Fruit fly (Drosophila melanogaster) whole organism, embryonic: ENCODE measurements around the gene glu.
A peak's percentile ranks its signal among the peaks of the same experiment; 100 is the strongest.

Experiments
- ATbp ChIP-seq: fragments of 200-800 bp; sonication (Bioruptor generic); optimal IDR thresholded peaks from 2 replicates; lab custom pipeline; 2017; ENCODE audit warnings: missing biosample characterization, mild to moderate bottlenecking, missing genetic modification characterization, missing genetic modification reagents
- CG10147 ChIP-seq: fragments of 200-800 bp; sonication (Bioruptor generic); optimal IDR thresholded peaks from 2 replicates; lab custom pipeline; 2019; ENCODE audit warnings: missing biosample characterization, mild to moderate bottlenecking, missing genetic modification characterization, moderate library complexity
- CG10431 ChIP-seq: fragments of 200-800 bp; sonication (Bioruptor generic); optimal IDR thresholded peaks from 3 replicates; lab custom pipeline; 2018; ENCODE audit warnings: missing biosample characterization, mild to moderate bottlenecking, missing genetic modification characterization
- CG11504 ChIP-seq: fragments of 200-800 bp; sonication (Bioruptor generic); optimal IDR thresholded peaks from 3 replicates; lab custom pipeline; 2019; ENCODE audit warnings: missing biosample characterization, mild to moderate bottlenecking, missing genetic modification characterization, moderate library complexity
- CG12659 ChIP-seq: fragments of 200-800 bp; sonication (Bioruptor generic); optimal IDR thresholded peaks from 3 replicates; lab custom pipeline; 2017; ENCODE audit warnings: mild to moderate bottlenecking, missing biosample characterization, missing genetic modification reagents, missing genetic modification characterization
- CG13123 ChIP-seq: fragments of 200-800 bp; sonication (Bioruptor generic); optimal IDR thresholded peaks from 2 replicates; lab custom pipeline; 2016; ENCODE audit warnings: missing biosample characterization, missing genetic modification characterization
- CG13424 ChIP-seq: fragments of 200-800 bp; sonication (Bioruptor generic); optimal IDR thresholded peaks from 2 replicates; lab custom pipeline; 2019; ENCODE audit warnings: missing biosample characterization, mild to moderate bottlenecking, missing genetic modification characterization, moderate library complexity
- CG13775 ChIP-seq: fragments of 200-800 bp; sonication (Bioruptor generic); optimal IDR thresholded peaks from 3 replicates; lab custom pipeline; 2017; ENCODE audit warnings: missing biosample characterization, mild to moderate bottlenecking, missing genetic modification characterization
- CG15696 ChIP-seq: fragments of 200-800 bp; sonication (Bioruptor generic); optimal IDR thresholded peaks from 2 replicates; lab custom pipeline; 2019; ENCODE audit warnings: missing biosample characterization, mild to moderate bottlenecking, missing genetic modification characterization, moderate library complexity
- CG17385 ChIP-seq: fragments of 200-800 bp; sonication (Bioruptor generic); optimal IDR thresholded peaks from 3 replicates; lab custom pipeline; 2018; ENCODE audit warnings: missing biosample characterization, mild to moderate bottlenecking, missing genetic modification characterization
- CG2202 ChIP-seq: fragments of 200-800 bp; sonication (Bioruptor generic); optimal IDR thresholded peaks from 2 replicates; lab custom pipeline; 2018; ENCODE audit warnings: missing biosample characterization, mild to moderate bottlenecking, missing genetic modification characterization
- CG31224 ChIP-seq: fragments of 200-800 bp; sonication (Bioruptor generic); IDR thresholded peaks from 2 replicates; pipeline ENCODE4 v1.3.6; 2022; ENCODE audit warnings: missing biosample characterization, missing genetic modification characterization
- CG31365 ChIP-seq: fragments of 200-800 bp; sonication (Bioruptor generic); optimal IDR thresholded peaks from 2 replicates; lab custom pipeline; 2018; ENCODE audit warnings: missing biosample characterization, mild to moderate bottlenecking, missing genetic modification characterization
- CG32767 ChIP-seq: fragments of 200-800 bp; sonication (Bioruptor generic); IDR thresholded peaks from 2 replicates; pipeline ENCODE4 v1.3.6; 2022; ENCODE audit warnings: missing biosample characterization, missing genetic modification characterization
- CG32772 ChIP-seq: fragments of 200-800 bp; sonication (Bioruptor generic); IDR thresholded peaks from 2 replicates; pipeline ENCODE4 v1.3.6; 2022; ENCODE audit warnings: missing biosample characterization, missing genetic modification characterization
- CG3281 ChIP-seq: fragments of 200-800 bp; sonication (Bioruptor generic); optimal IDR thresholded peaks from 3 replicates; lab custom pipeline; 2017; ENCODE audit warnings: missing biosample characterization, mild to moderate bottlenecking, missing genetic modification characterization
- CG7745 ChIP-seq: fragments of 200-800 bp; sonication (Bioruptor generic); optimal IDR thresholded peaks from 2 replicates; lab custom pipeline; 2018; ENCODE audit warnings: missing biosample characterization, mild to moderate bottlenecking, missing genetic modification characterization, moderate library complexity
- CG8290 ChIP-seq, 3 experiments: fragments of 200-800 bp; sonication (Bioruptor generic); optimal IDR thresholded peaks; 2 replicates each; lab custom pipeline; 2016 to 2019; ENCODE audit warnings: missing biosample characterization in 3 of 3, missing genetic modification characterization in 3 of 3, mild to moderate bottlenecking in 2 of 3, moderate library complexity in 1 of 3
- Doc2 ChIP-seq: fragments of 200-800 bp; sonication (Bioruptor generic); IDR thresholded peaks from 2 replicates; pipeline ENCODE4 v1.3.6; 2022; ENCODE audit warnings: missing biosample characterization, missing genetic modification characterization
- Eip74EF ChIP-seq, 2 experiments: fragments of 200-800 bp in 1 of 2; fragments of >200 bp in 1 of 2; sonication (Bioruptor generic) in 1 of 2; optimal IDR thresholded peaks; 2 replicates each; lab custom pipeline; 2017 to 2019; ENCODE audit warnings: missing biosample characterization in 2 of 2, missing genetic modification characterization in 2 of 2, mild to moderate bottlenecking in 1 of 2, moderate library complexity in 1 of 2
- Elba2 ChIP-seq: fragments of 200-800 bp; sonication (Bioruptor generic); optimal IDR thresholded peaks from 3 replicates; lab custom pipeline; 2016; ENCODE audit warnings: missing biosample characterization, missing genetic modification characterization
- Gsc ChIP-seq: fragments of 200-800 bp; sonication (Bioruptor generic); IDR thresholded peaks from 2 replicates; pipeline ENCODE4 v1.3.6; 2022; ENCODE audit warnings: missing biosample characterization, missing genetic modification characterization
- Hmx ChIP-seq: fragments of 200-800 bp; sonication (Bioruptor generic); optimal IDR thresholded peaks from 2 replicates; lab custom pipeline; 2016; ENCODE audit warnings: missing biosample characterization, missing genetic modification characterization
- Jarid2 ChIP-seq: fragments of 200-800 bp; sonication (Bioruptor generic); optimal IDR thresholded peaks from 3 replicates; lab custom pipeline; 2017; ENCODE audit warnings: mild to moderate bottlenecking, missing biosample characterization, missing genetic modification reagents, missing genetic modification characterization
- NFAT ChIP-seq: fragments of 200-800 bp; sonication (Bioruptor generic); IDR thresholded peaks from 2 replicates; pipeline ENCODE4 v1.3.6; 2022; ENCODE audit warnings: missing biosample characterization, missing genetic modification characterization
- Neu2 ChIP-seq: fragments of 200-800 bp; sonication (Bioruptor generic); optimal IDR thresholded peaks from 3 replicates; lab custom pipeline; 2016; ENCODE audit warnings: missing biosample characterization, missing genetic modification characterization, borderline replicate concordance
- Nf-YC ChIP-seq: fragments of 200-800 bp; optimal IDR thresholded peaks from 3 replicates; lab custom pipeline; 2019; ENCODE audit warnings: missing biosample characterization, mild to moderate bottlenecking, missing genetic modification characterization, moderate library complexity
- Oaz ChIP-seq: fragments of 200-800 bp; sonication (Bioruptor generic); IDR thresholded peaks from 2 replicates; pipeline ENCODE4 v1.3.6; 2022; ENCODE audit warnings: missing biosample characterization, missing genetic modification characterization
- Poxn ChIP-seq: fragments of 200-800 bp; sonication (Bioruptor generic); IDR thresholded peaks from 2 replicates; pipeline ENCODE4 v1.3.6; 2022; ENCODE audit warnings: missing biosample characterization, missing genetic modification characterization
- Ravus ChIP-seq: fragments of 200-800 bp; sonication (Bioruptor generic); IDR thresholded peaks from 2 replicates; pipeline ENCODE4 v1.3.6; 2022; ENCODE audit warnings: missing biosample characterization, missing genetic modification characterization
- Xbp1 ChIP-seq: fragments of 200-800 bp; sonication (Bioruptor generic); optimal IDR thresholded peaks from 3 replicates; lab custom pipeline; 2016; ENCODE audit warnings: missing biosample characterization, mild to moderate bottlenecking, missing genetic modification characterization
- Xrp1 ChIP-seq: fragments of 200-800 bp; sonication (Bioruptor generic); IDR thresholded peaks from 2 replicates; pipeline ENCODE4 v1.3.6; 2022; ENCODE audit warnings: missing biosample characterization, missing genetic modification characterization
- ato ChIP-seq: fragments of 200-800 bp; sonication (Bioruptor generic); IDR thresholded peaks from 2 replicates; pipeline ENCODE4 v1.3.6; 2022; ENCODE audit warnings: missing biosample characterization, missing genetic modification characterization; ENCODE audit not compliant: partially characterized antibody
- btn ChIP-seq: fragments of 200-800 bp; sonication (Bioruptor generic); optimal IDR thresholded peaks from 2 replicates; lab custom pipeline; 2016; ENCODE audit warnings: missing biosample characterization, missing genetic modification characterization
- dati ChIP-seq: fragments of 200-800 bp; sonication (Bioruptor generic); IDR thresholded peaks from 2 replicates; pipeline ENCODE4 v1.3.6; 2022; ENCODE audit warnings: missing biosample characterization, missing genetic modification characterization
- dmrt11E ChIP-seq: fragments of 200-800 bp; sonication (Bioruptor generic); optimal IDR thresholded peaks from 3 replicates; lab custom pipeline; 2018; ENCODE audit warnings: missing biosample characterization, mild to moderate bottlenecking, missing genetic modification characterization, moderate library complexity
- en ChIP-seq: fragments of 200-800 bp; sonication (Bioruptor generic); optimal IDR thresholded peaks from 2 replicates; lab custom pipeline; 2016; ENCODE audit warnings: missing biosample characterization, missing genetic modification characterization
- eyg ChIP-seq: fragments of 200-800 bp; sonication (Bioruptor generic); optimal IDR thresholded peaks from 3 replicates; lab custom pipeline; 2016; ENCODE audit warnings: missing biosample characterization, missing genetic modification characterization
- hb ChIP-seq: fragments of 200-800 bp; sonication (Bioruptor generic); IDR thresholded peaks from 3 replicates; pipeline ENCODE4 v1.3.6; 2022; ENCODE audit warnings: missing biosample characterization, missing genetic modification characterization; ENCODE audit not compliant: partially characterized antibody
- hth ChIP-seq: fragments of >200 bp; optimal IDR thresholded peaks from 2 replicates; lab custom pipeline; 2017; ENCODE audit warnings: inconsistent platforms
- kay ChIP-seq: fragments of 200-800 bp; sonication (Bioruptor generic); optimal IDR thresholded peaks from 2 replicates; lab custom pipeline; 2016; ENCODE audit warnings: missing biosample characterization, missing genetic modification characterization
- klu ChIP-seq: fragments of 200-800 bp; sonication (Bioruptor generic); IDR thresholded peaks from 2 replicates; pipeline ENCODE4 v1.3.6; 2022; ENCODE audit warnings: missing biosample characterization, missing genetic modification characterization
- lilli ChIP-seq: fragments of 200-800 bp; sonication (Bioruptor generic); optimal IDR thresholded peaks from 3 replicates; lab custom pipeline; 2016; ENCODE audit warnings: missing biosample characterization, missing genetic modification characterization
- onecut ChIP-seq: fragments of 200-800 bp; sonication (Bioruptor generic); IDR thresholded peaks from 2 replicates; pipeline ENCODE4 v1.3.6; 2022; ENCODE audit warnings: missing biosample characterization, missing genetic modification characterization
- scrt ChIP-seq: fragments of 200-800 bp; sonication (Bioruptor generic); optimal IDR thresholded peaks from 2 replicates; lab custom pipeline; 2018; ENCODE audit warnings: missing biosample characterization, mild to moderate bottlenecking, missing genetic modification characterization, moderate library complexity
- sens-2 ChIP-seq: fragments of 200-800 bp; sonication (Bioruptor generic); IDR thresholded peaks from 2 replicates; pipeline ENCODE4 v1.3.6; 2022; ENCODE audit warnings: missing biosample characterization, missing genetic modification characterization
- so ChIP-seq: fragments of 200-800 bp; sonication (Bioruptor generic); IDR thresholded peaks from 3 replicates; pipeline ENCODE4 v1.3.6; 2022; ENCODE audit warnings: missing biosample characterization, missing genetic modification characterization
- unpg ChIP-seq: fragments of 200-800 bp; sonication (Bioruptor generic); optimal IDR thresholded peaks from 3 replicates; lab custom pipeline; 2018; ENCODE audit warnings: missing biosample characterization, mild to moderate bottlenecking, missing genetic modification characterization, moderate library complexity
- z ChIP-seq: fragments of 200-800 bp; sonication (Bioruptor generic); IDR thresholded peaks from 3 replicates; pipeline ENCODE4 v1.3.6; 2022; ENCODE audit warnings: missing biosample characterization, missing genetic modification characterization
- zfh1 ChIP-seq: fragments of 200-800 bp; sonication (Bioruptor generic); IDR thresholded peaks from 3 replicates; pipeline ENCODE4 v1.3.6; 2022; ENCODE audit warnings: missing biosample characterization, missing genetic modification characterization

Gene glu

dm6 chr2L:16689800-16690618 is 48.2 kb downstream of the glu start (continued):
- TF ChIP-seq Neu2 (no peak), CG10147 (GFP tag; lab: Kevin White, UChicago) (peak; percentile 35), Nf-YC (tag; lab: Kevin White, UChicago) (peak; percentile 48), CG32772 (GFP tag; lab: Robert Waterston, UW) (no peak), hb (GFP tag; lab: Robert Waterston, UW) (no peak), Jarid2 (no peak), Hmx (GFP tag; lab: Kevin White, UChicago) (no peak), CG17385 (GFP tag; lab: Kevin White, UChicago) (peak; percentile 34), CG15696 (tag; lab: Kevin White, UChicago) (no peak), CG2202 (tag; lab: Kevin White, UChicago) (no peak), ATbp (GFP tag; lab: Kevin White, UChicago) (no peak), CG13775 (GFP tag; lab: Kevin White, UChicago) (peak; percentile 45), Xbp1 (GFP tag; lab: Kevin White, UChicago) (peak; percentile 10), NFAT (GFP tag; lab: Robert Waterston, UW) (no peak), CG10431 (GFP tag; lab: Kevin White, UChicago) (no peak), Poxn (GFP tag; lab: Robert Waterston, UW) (no peak), Eip74EF (GFP tag; optimal IDR thresholded peaks at IDR 0.05; lab: Kevin White, UChicago) (no peak), en (GFP tag; lab: Kevin White, UChicago) (no peak), klu (GFP tag; lab: Robert Waterston, UW) (no peak), scrt (peak; percentile 99), dati (GFP tag; lab: Robert Waterston, UW) (no peak), CG13123 (GFP tag; lab: Kevin White, UChicago) (no peak), kay (GFP tag; lab: Kevin White, UChicago) (no peak), Doc2 (GFP tag; lab: Robert Waterston, UW) (no peak), lilli (GFP tag; lab: Kevin White, UChicago) (peak; percentile 53), CG11504 (peak; percentile 57), so (GFP tag; lab: Robert Waterston, UW) (no peak), onecut (GFP tag; lab: Robert Waterston, UW) (0 out of 2 replicates have a peak, but pooled peaks have one; percentile 18), zfh1 (GFP tag; lab: Robert Waterston, UW) (no peak), hth (lab: Kevin White, UChicago) (no peak), CG31365 (tag; lab: Kevin White, UChicago) (no peak), CG8290 (GFP tag; optimal IDR thresholded peaks at IDR 0.05; lab: Kevin White, UChicago) (no peak), CG8290 (tag; optimal IDR thresholded peaks at IDR 0.05; lab: Kevin White, UChicago) (no peak), CG3281 (GFP tag; lab: Kevin White, UChicago) (no peak), CG7745 (tag; lab: Kevin White, UChicago) (no peak), Oaz (GFP tag; lab: Robert Waterston, UW) (no peak), Elba2 (GFP tag; lab: Kevin White, UChicago) (no peak), CG32767 (no peak), CG31224 (GFP tag; lab: Robert Waterston, UW) (no peak), eyg (no peak), Xrp1 (GFP tag; lab: Robert Waterston, UW) (no peak), sens-2 (GFP tag; lab: Robert Waterston, UW) (no peak), CG13424 (tag; lab: Kevin White, UChicago) (peak; percentile 30), unpg (GFP tag; lab: Kevin White, UChicago) (peak; percentile 8), z (GFP tag; lab: Robert Waterston, UW) (no peak), Ravus (no peak), dmrt11E (tag; lab: Kevin White, UChicago) (no peak), CG12659 (peak; percentile 21), Gsc (GFP tag; lab: Robert Waterston, UW) (no peak), btn (GFP tag; lab: Kevin White, UChicago) (no peak), ato (GFP tag; lab: Robert Waterston, UW) (no peak)
